Worm (Caenorhabditis elegans): ENCODE measurements around the gene pals-17.

Gene pals-17

ce11 chrIII:1413890-1414613, 22.4 kb upstream of the pals-17 start, which contains the start of gene Y82E9BR.14:
Gene Y82E9BR.14 (minus strand): TSS chrIII:1414116.
- TF ChIP-seq ceh-36 (tag; optimal IDR thresholded peaks at IDR 0.05) (no peak), pes-1 (GFP tag; IDR thresholded peaks at IDR 0.05) (no peak), sea-1 (GFP tag; conservative IDR thresholded peaks at IDR 0.05) (no peak), scrt-1 (GFP tag; IDR thresholded peaks at IDR 0.05) (no peak), tbx-11 (GFP tag; IDR thresholded peaks at IDR 0.05) (no peak), F13C5.2 (tag; optimal IDR thresholded peaks at IDR 0.05) (no peak), B0310.2 (tag; optimal IDR thresholded peaks at IDR 0.05) (no peak), ets-7 (tag; optimal IDR thresholded peaks at IDR 0.05) (no peak), ama-1 (optimal IDR thresholded peaks at IDR 0.05) (no peak), tbx-37 (GFP tag; conservative IDR thresholded peaks at IDR 0.05) (no peak), hmbx-1 (tag; optimal IDR thresholded peaks at IDR 0.05) (no peak), aly-1 (tag; optimal IDR thresholded peaks at IDR 0.05) (no peak), tra-4 (tag; optimal IDR thresholded peaks at IDR 0.05) (no peak), hnd-1 (tag; optimal IDR thresholded peaks at IDR 0.05) (no peak), ceh-13 (GFP tag; optimal IDR thresholded peaks at IDR 0.05) (no peak)

ce11 chrIII:1413125-1413837, 21.6 kb upstream of the pals-17 start:
- TF ChIP-seq tra-4 (tag; optimal IDR thresholded peaks at IDR 0.05) = no peak

- TF ChIP-seq ama-1 (optimal IDR thresholded peaks at IDR 0.05) = no peak
- no peak for TF ChIP-seq B0310.2 (tag; optimal IDR thresholded peaks at IDR 0.05)
- no peak for TF ChIP-seq tbx-37 (GFP tag; conservative IDR thresholded peaks at IDR 0.05)
- no peak for TF ChIP-seq F13C5.2 (tag; optimal IDR thresholded peaks at IDR 0.05)
- no peak for TF ChIP-seq pes-1 (GFP tag; IDR thresholded peaks at IDR 0.05)
- no peak for TF ChIP-seq ets-7 (tag; optimal IDR thresholded peaks at IDR 0.05)
- no peak for TF ChIP-seq flt-1 (GFP tag; IDR thresholded peaks at IDR 0.05)
- TF ChIP-seq hmbx-1 (tag; optimal IDR thresholded peaks at IDR 0.05) = no peak
- TF ChIP-seq ceh-13 (GFP tag; optimal IDR thresholded peaks at IDR 0.05) = no peak
- no peak for TF ChIP-seq scrt-1 (GFP tag; IDR thresholded peaks at IDR 0.05)
- TF ChIP-seq hnd-1 (tag; optimal IDR thresholded peaks at IDR 0.05) = no peak
- TF ChIP-seq sea-1 (GFP tag; conservative IDR thresholded peaks at IDR 0.05) = no peak
- no peak for TF ChIP-seq tbx-11 (GFP tag; IDR thresholded peaks at IDR 0.05)
- TF ChIP-seq tra-4 (tag; optimal IDR thresholded peaks at IDR 0.05) = no peak
- TF ChIP-seq ceh-36 (tag; optimal IDR thresholded peaks at IDR 0.05) = no peak
- TF ChIP-seq aly-1 (tag; optimal IDR thresholded peaks at IDR 0.05) = no peak
- no peak for TF ChIP-seq hmg-4 (GFP tag; optimal IDR thresholded peaks at IDR 0.05)
Observed at ce11 chrIII:1409139-1409538, 17.5 kb upstream of the pals-17 start, which contains the start of gene Y82E9BR.22. Gene Y82E9BR.22 (minus strand): TSS chrIII:1409239.

ce11 chrIII:1403108-1403507, 11.5 kb upstream of the pals-17 start, which contains the start of gene pals-18:
Gene pals-18 (plus strand): TSS chrIII:1403408.
- no peak for TF ChIP-seq tbx-11 (GFP tag; IDR thresholded peaks at IDR 0.05)
- no peak for TF ChIP-seq scrt-1 (GFP tag; IDR thresholded peaks at IDR 0.05)
- TF ChIP-seq hmg-4 (GFP tag; optimal IDR thresholded peaks at IDR 0.05) = no peak
- no peak for TF ChIP-seq F13C5.2 (tag; optimal IDR thresholded peaks at IDR 0.05)
- no peak for TF ChIP-seq tbx-37 (GFP tag; conservative IDR thresholded peaks at IDR 0.05)
- no peak for TF ChIP-seq B0310.2 (tag; optimal IDR thresholded peaks at IDR 0.05)
- TF ChIP-seq ama-1 (optimal IDR thresholded peaks at IDR 0.05) = no peak
- TF ChIP-seq pes-1 (GFP tag; IDR thresholded peaks at IDR 0.05) = no peak
- no peak for TF ChIP-seq tra-4 (tag; optimal IDR thresholded peaks at IDR 0.05)
- no peak for TF ChIP-seq hnd-1 (tag; optimal IDR thresholded peaks at IDR 0.05)
- no peak for TF ChIP-seq ceh-13 (GFP tag; optimal IDR thresholded peaks at IDR 0.05)

ce11 chrIII:1401497-1401990, 9.9 kb upstream of the pals-17 start, which contains the start of gene pals-19:
Gene pals-19 (plus strand): TSS chrIII:1401940.
- TF ChIP-seq flt-1 (GFP tag; IDR thresholded peaks at IDR 0.05) = no peak
- TF ChIP-seq ama-1 (optimal IDR thresholded peaks at IDR 0.05) = no peak
- TF ChIP-seq hmbx-1 (tag; optimal IDR thresholded peaks at IDR 0.05) = no peak
- no peak for TF ChIP-seq hmg-4 (GFP tag; optimal IDR thresholded peaks at IDR 0.05)
- TF ChIP-seq ceh-13 (GFP tag; optimal IDR thresholded peaks at IDR 0.05) = no peak
- TF ChIP-seq sea-1 (GFP tag; conservative IDR thresholded peaks at IDR 0.05) = no peak
- no peak for TF ChIP-seq tbx-37 (GFP tag; conservative IDR thresholded peaks at IDR 0.05)

- TF ChIP-seq aly-1 (tag; optimal IDR thresholded peaks at IDR 0.05) = no peak
- no peak for TF ChIP-seq tbx-11 (GFP tag; IDR thresholded peaks at IDR 0.05)
- TF ChIP-seq ama-1 (optimal IDR thresholded peaks at IDR 0.05) = no peak
- TF ChIP-seq scrt-1 (GFP tag; IDR thresholded peaks at IDR 0.05) = no peak
- TF ChIP-seq tbx-37 (GFP tag; conservative IDR thresholded peaks at IDR 0.05) = no peak
- no peak for TF ChIP-seq ets-7 (tag; optimal IDR thresholded peaks at IDR 0.05)
- no peak for TF ChIP-seq ceh-13 (GFP tag; optimal IDR thresholded peaks at IDR 0.05)
- TF ChIP-seq B0310.2 (tag; optimal IDR thresholded peaks at IDR 0.05) = no peak
Observed at ce11 chrIII:1399670-1400069, 8.0 kb upstream of the pals-17 start, which contains the start of gene pals-16. Gene pals-16 (plus strand): TSS chrIII:1399970.

ce11 chrIII:1398183-1398582, 6.5 kb upstream of the pals-17 start:
- no peak for TF ChIP-seq aly-1 (tag; optimal IDR thresholded peaks at IDR 0.05)

- TF ChIP-seq tbx-11 (GFP tag; IDR thresholded peaks at IDR 0.05) (no peak), scrt-1 (GFP tag; IDR thresholded peaks at IDR 0.05) (no peak), hmbx-1 (tag; optimal IDR thresholded peaks at IDR 0.05) (no peak), aly-1 (tag; optimal IDR thresholded peaks at IDR 0.05) (no peak), hmg-4 (GFP tag; optimal IDR thresholded peaks at IDR 0.05) (no peak), flt-1 (GFP tag; IDR thresholded peaks at IDR 0.05) (no peak), sea-1 (GFP tag; conservative IDR thresholded peaks at IDR 0.05) (no peak), pes-1 (GFP tag; IDR thresholded peaks at IDR 0.05) (no peak), tbx-37 (GFP tag; conservative IDR thresholded peaks at IDR 0.05) (no peak), ets-7 (tag; optimal IDR thresholded peaks at IDR 0.05) (no peak)
Observed at ce11 chrIII:1395355-1395754, 3.7 kb upstream of the pals-17 start.
